Worm (Caenorhabditis elegans): ENCODE data around the gene R08C7.12.

The R08C7.12 gene

ce11 chrIV:4473767-4474166 is 24.2 kb downstream of the R08C7.12 start:
- TF ChIP-seq ama-1 (optimal IDR thresholded peaks at IDR 0.05) = no peak
- TF ChIP-seq tbx-37 (GFP tag; conservative IDR thresholded peaks at IDR 0.05) = no peak
- TF ChIP-seq aly-1 (tag; optimal IDR thresholded peaks at IDR 0.05) = no peak
- no peak for TF ChIP-seq hmg-4 (GFP tag; optimal IDR thresholded peaks at IDR 0.05)
- no peak for TF ChIP-seq hmbx-1 (tag; optimal IDR thresholded peaks at IDR 0.05)
- TF ChIP-seq scrt-1 (GFP tag; IDR thresholded peaks at IDR 0.05) = no peak
- no peak for TF ChIP-seq sea-1 (GFP tag; conservative IDR thresholded peaks at IDR 0.05)
- no peak for TF ChIP-seq hnd-1 (tag; optimal IDR thresholded peaks at IDR 0.05)

DNA sequence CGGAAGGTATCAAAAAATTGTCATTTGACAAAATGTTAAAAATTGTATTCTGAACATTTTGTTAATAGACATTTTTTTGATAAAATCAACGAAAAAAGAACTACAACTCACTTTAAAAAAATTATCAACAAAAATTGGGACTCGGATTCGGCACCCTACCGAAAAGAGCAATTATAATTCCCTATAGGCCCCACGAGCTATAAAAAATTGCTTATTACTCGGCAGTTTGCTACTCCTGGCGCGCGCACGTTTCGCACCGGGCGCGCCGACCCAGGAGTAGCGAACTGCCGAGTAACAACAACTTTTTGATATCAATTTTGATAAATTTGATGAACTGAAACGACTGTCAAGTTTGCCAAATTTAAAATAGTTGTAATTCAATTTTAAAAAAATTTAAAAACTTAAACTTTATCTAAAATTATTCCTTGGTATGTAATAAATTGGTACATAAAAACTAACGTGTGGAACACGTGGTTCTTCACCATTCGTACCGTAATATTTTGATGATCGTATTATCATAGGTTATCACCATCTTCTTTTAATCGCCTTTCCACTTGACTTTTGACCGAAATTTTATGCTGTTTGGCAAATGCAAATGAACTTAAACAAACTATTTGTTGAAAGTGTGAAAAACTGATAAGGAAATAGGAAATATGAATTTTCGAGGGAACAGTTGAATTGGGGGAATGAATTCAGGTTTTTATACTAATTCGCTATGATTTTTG is 26.0 kb downstream of the R08C7.12 start:
- TF ChIP-seq ceh-13 (GFP tag; optimal IDR thresholded peaks at IDR 0.05) (no peak), aly-1 (tag; optimal IDR thresholded peaks at IDR 0.05) (no peak), ama-1 (optimal IDR thresholded peaks at IDR 0.05) (no peak), tra-4 (tag; optimal IDR thresholded peaks at IDR 0.05) (no peak), pes-1 (GFP tag; IDR thresholded peaks at IDR 0.05) (no peak), tbx-11 (GFP tag; IDR thresholded peaks at IDR 0.05) (no peak), hmg-4 (GFP tag; optimal IDR thresholded peaks at IDR 0.05) (no peak), hnd-1 (tag; optimal IDR thresholded peaks at IDR 0.05) (no peak), tbx-37 (GFP tag; conservative IDR thresholded peaks at IDR 0.05) (no peak), F13C5.2 (tag; optimal IDR thresholded peaks at IDR 0.05) (no peak), ets-7 (tag; optimal IDR thresholded peaks at IDR 0.05) (no peak)

ce11 chrIV:4477009-4477471 is 27.5 kb downstream of the R08C7.12 start, which contains the start of gene M01H9.3:
Gene M01H9.3 (minus strand): TSS chrIV:4477059.
- TF ChIP-seq hmg-4 (GFP tag; optimal IDR thresholded peaks at IDR 0.05) (no peak), hmbx-1 (tag; optimal IDR thresholded peaks at IDR 0.05) (no peak), pes-1 (GFP tag; IDR thresholded peaks at IDR 0.05) (no peak), tbx-37 (GFP tag; conservative IDR thresholded peaks at IDR 0.05) (no peak), scrt-1 (GFP tag; IDR thresholded peaks at IDR 0.05) (no peak), sea-1 (GFP tag; conservative IDR thresholded peaks at IDR 0.05) (no peak), ceh-36 (tag; optimal IDR thresholded peaks at IDR 0.05) (no peak), aly-1 (tag; optimal IDR thresholded peaks at IDR 0.05) (no peak), B0310.2 (tag; optimal IDR thresholded peaks at IDR 0.05) (no peak), tbx-11 (GFP tag; IDR thresholded peaks at IDR 0.05) (no peak), ama-1 (optimal IDR thresholded peaks at IDR 0.05) (no peak), flt-1 (GFP tag; IDR thresholded peaks at IDR 0.05) (no peak), ets-7 (tag; optimal IDR thresholded peaks at IDR 0.05) (no peak), hnd-1 (tag; optimal IDR thresholded peaks at IDR 0.05) (no peak), ceh-13 (GFP tag; optimal IDR thresholded peaks at IDR 0.05) (no peak), F13C5.2 (tag; optimal IDR thresholded peaks at IDR 0.05) (no peak), tra-4 (tag; optimal IDR thresholded peaks at IDR 0.05) (no peak)

DNA sequence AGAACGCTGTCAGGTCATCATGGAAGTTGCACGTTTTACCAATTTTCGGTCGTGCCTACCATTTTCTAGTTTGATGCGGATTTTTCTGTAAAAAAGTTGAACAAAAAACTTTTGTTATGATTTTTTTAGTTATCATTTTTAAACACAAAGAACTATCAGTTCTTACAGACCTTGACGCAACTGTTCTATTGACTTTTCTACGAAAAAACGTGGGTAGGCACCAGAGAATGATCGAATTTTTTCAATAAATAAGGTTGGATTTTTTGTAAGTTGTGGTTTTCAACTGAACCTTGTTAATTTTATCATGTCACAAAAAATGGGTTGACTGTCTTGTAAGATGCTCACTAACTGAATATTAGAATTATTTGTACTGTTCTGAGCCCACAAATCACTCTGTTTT is 29.1 kb downstream of the R08C7.12 start:
- TF ChIP-seq F13C5.2 (tag; optimal IDR thresholded peaks at IDR 0.05) = no peak
- TF ChIP-seq scrt-1 (GFP tag; IDR thresholded peaks at IDR 0.05) = no peak
- no peak for TF ChIP-seq tbx-37 (GFP tag; conservative IDR thresholded peaks at IDR 0.05)
- TF ChIP-seq tra-4 (tag; optimal IDR thresholded peaks at IDR 0.05) = no peak
- no peak for TF ChIP-seq B0310.2 (tag; optimal IDR thresholded peaks at IDR 0.05)
- TF ChIP-seq hmg-4 (GFP tag; optimal IDR thresholded peaks at IDR 0.05) = no peak
- TF ChIP-seq hnd-1 (tag; optimal IDR thresholded peaks at IDR 0.05) = no peak
- no peak for TF ChIP-seq ets-7 (tag; optimal IDR thresholded peaks at IDR 0.05)
- no peak for TF ChIP-seq ama-1 (optimal IDR thresholded peaks at IDR 0.05)
- no peak for TF ChIP-seq pes-1 (GFP tag; IDR thresholded peaks at IDR 0.05)
- TF ChIP-seq ceh-36 (tag; optimal IDR thresholded peaks at IDR 0.05) = no peak

ce11 chrIV:4480027-4480426 is 30.5 kb downstream of the R08C7.12 start, which contains the start of gene M01H9.10:
Gene M01H9.10 (minus strand): TSS chrIV:4480127.
- TF ChIP-seq F13C5.2 (tag; optimal IDR thresholded peaks at IDR 0.05) (no peak), pes-1 (GFP tag; IDR thresholded peaks at IDR 0.05) (no peak), hnd-1 (tag; optimal IDR thresholded peaks at IDR 0.05) (no peak), hmg-4 (GFP tag; optimal IDR thresholded peaks at IDR 0.05) (no peak), tbx-37 (GFP tag; conservative IDR thresholded peaks at IDR 0.05) (no peak), hmbx-1 (tag; optimal IDR thresholded peaks at IDR 0.05) (no peak), scrt-1 (GFP tag; IDR thresholded peaks at IDR 0.05) (no peak), tra-4 (tag; optimal IDR thresholded peaks at IDR 0.05) (no peak), tbx-11 (GFP tag; IDR thresholded peaks at IDR 0.05) (no peak), ceh-13 (GFP tag; optimal IDR thresholded peaks at IDR 0.05) (no peak)

DNA sequence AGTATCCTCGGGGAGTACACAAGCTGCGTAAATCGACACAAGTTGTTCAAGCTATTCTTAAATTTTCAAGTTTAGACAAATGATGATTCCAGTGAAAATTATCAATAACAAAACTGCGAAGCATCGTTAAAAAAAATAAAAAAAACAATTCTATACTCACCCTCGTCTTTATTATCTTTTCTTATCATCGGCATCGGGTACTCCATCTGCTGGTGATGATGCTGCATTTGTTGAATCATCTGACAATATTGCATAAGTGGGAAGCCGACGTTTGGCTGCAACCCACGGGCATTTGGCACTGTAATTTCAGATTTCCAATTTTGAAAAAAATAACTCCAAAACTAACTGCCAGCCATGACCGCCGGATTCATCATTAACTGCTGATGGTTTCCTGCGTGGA is 31.8 kb downstream of the R08C7.12 start:
- TF ChIP-seq scrt-1 (GFP tag; IDR thresholded peaks at IDR 0.05) (no peak), hmbx-1 (tag; optimal IDR thresholded peaks at IDR 0.05) (no peak), ets-7 (tag; optimal IDR thresholded peaks at IDR 0.05) (no peak), ceh-36 (tag; optimal IDR thresholded peaks at IDR 0.05) (no peak), ceh-13 (GFP tag; optimal IDR thresholded peaks at IDR 0.05) (no peak), hnd-1 (tag; optimal IDR thresholded peaks at IDR 0.05) (no peak), sea-1 (GFP tag; conservative IDR thresholded peaks at IDR 0.05) (no peak), tra-4 (tag; optimal IDR thresholded peaks at IDR 0.05) (no peak)

DNA sequence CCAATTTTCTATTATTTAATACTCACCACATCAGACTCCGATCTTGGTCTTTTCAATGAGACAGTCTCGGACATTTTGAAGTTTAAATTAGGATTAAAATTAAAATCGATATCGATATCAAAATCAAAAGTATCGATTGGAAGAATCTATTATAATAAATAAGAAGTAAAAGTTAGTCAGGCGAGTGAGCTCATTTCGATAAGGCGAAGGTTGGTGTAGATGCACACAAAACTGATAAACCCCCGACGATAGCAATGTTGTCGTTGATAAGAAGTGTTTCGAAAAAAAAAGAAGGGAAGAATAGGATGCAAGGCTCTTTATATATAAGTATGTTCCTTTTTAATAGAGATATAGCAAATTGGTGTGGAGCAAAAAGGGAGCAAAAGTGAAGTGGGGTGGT is 33.0 kb downstream of the R08C7.12 start, which contains the start of gene M01H9.4:
Gene M01H9.4 (minus strand): TSS at position 379 of the 400 bp plus-strand sequence.
- TF ChIP-seq ceh-13 (GFP tag; optimal IDR thresholded peaks at IDR 0.05) = no peak
- no peak for TF ChIP-seq hmg-4 (GFP tag; optimal IDR thresholded peaks at IDR 0.05)
- TF ChIP-seq tbx-11 (GFP tag; IDR thresholded peaks at IDR 0.05) = no peak
- TF ChIP-seq aly-1 (tag; optimal IDR thresholded peaks at IDR 0.05) = no peak
- no peak for TF ChIP-seq sea-1 (GFP tag; conservative IDR thresholded peaks at IDR 0.05)
- TF ChIP-seq flt-1 (GFP tag; IDR thresholded peaks at IDR 0.05) = no peak
- no peak for TF ChIP-seq hmbx-1 (tag; optimal IDR thresholded peaks at IDR 0.05)
- TF ChIP-seq ceh-36 (tag; optimal IDR thresholded peaks at IDR 0.05) = no peak
- no peak for TF ChIP-seq hnd-1 (tag; optimal IDR thresholded peaks at IDR 0.05)
- no peak for TF ChIP-seq ama-1 (optimal IDR thresholded peaks at IDR 0.05)
- TF ChIP-seq scrt-1 (GFP tag; IDR thresholded peaks at IDR 0.05) = no peak
- no peak for TF ChIP-seq tra-4 (tag; optimal IDR thresholded peaks at IDR 0.05)
- no peak for TF ChIP-seq tbx-37 (GFP tag; conservative IDR thresholded peaks at IDR 0.05)
- no peak for TF ChIP-seq F13C5.2 (tag; optimal IDR thresholded peaks at IDR 0.05)
- TF ChIP-seq pes-1 (GFP tag; IDR thresholded peaks at IDR 0.05) = no peak
- TF ChIP-seq B0310.2 (tag; optimal IDR thresholded peaks at IDR 0.05) = no peak
- no peak for TF ChIP-seq ets-7 (tag; optimal IDR thresholded peaks at IDR 0.05)

Data from whole organism, early embryonic.